Fruit fly (Drosophila melanogaster) whole organism, embryonic: ENCODE measurements around the gene CG7582.

ENCODE experiments used
- BEAF-32 ChIP-seq: fragments of 200-800 bp; sonication (Bioruptor generic); optimal IDR thresholded peaks from 3 replicates; lab custom pipeline; 2017; ENCODE audit warnings: missing biosample characterization, missing genetic modification characterization, mild to moderate bottlenecking, moderate library complexity, missing genetic modification reagents
- Bdp1 ChIP-seq: fragments of 200-800 bp; sonication (Bioruptor generic); optimal IDR thresholded peaks from 3 replicates; lab custom pipeline; 2016; ENCODE audit warnings: missing biosample characterization, missing genetic modification characterization
- CG10979 ChIP-seq: fragments of 200-800 bp; sonication (Bioruptor generic); optimal IDR thresholded peaks from 2 replicates; lab custom pipeline; 2018; ENCODE audit warnings: missing biosample characterization, mild to moderate bottlenecking, missing genetic modification characterization, moderate library complexity
- CG12104 ChIP-seq: fragments of 200-800 bp; sonication (Bioruptor generic); optimal IDR thresholded peaks from 3 replicates; lab custom pipeline; 2016; ENCODE audit warnings: missing biosample characterization, missing genetic modification characterization
- CG12219 ChIP-seq: fragments of 200-800 bp; sonication (Bioruptor generic); optimal IDR thresholded peaks from 3 replicates; lab custom pipeline; 2018; ENCODE audit warnings: missing biosample characterization, mild to moderate bottlenecking, missing genetic modification characterization
- CG1233 ChIP-seq: fragments of 200-800 bp; sonication (Bioruptor generic); optimal IDR thresholded peaks from 4 replicates; lab custom pipeline; 2018; ENCODE audit warnings: missing biosample characterization, mild to moderate bottlenecking, missing genetic modification characterization
- CG12744 ChIP-seq: fragments of 200-800 bp; sonication (Bioruptor generic); optimal IDR thresholded peaks from 2 replicates; lab custom pipeline; 2016; ENCODE audit warnings: missing biosample characterization, missing genetic modification characterization
- CG14860 ChIP-seq: fragments of 200-800 bp; sonication (Bioruptor generic); IDR thresholded peaks from 3 replicates; pipeline ENCODE4 v1.3.6; 2022; ENCODE audit warnings: missing biosample characterization, missing genetic modification characterization; ENCODE audit not compliant: partially characterized antibody
- CG15269 ChIP-seq: fragments of 200-800 bp; sonication (Bioruptor generic); optimal IDR thresholded peaks from 2 replicates; lab custom pipeline; 2018; ENCODE audit warnings: missing biosample characterization, mild to moderate bottlenecking, missing genetic modification characterization, moderate library complexity
- CG1603 ChIP-seq: fragments of 200-800 bp; sonication (Bioruptor generic); optimal IDR thresholded peaks from 2 replicates; lab custom pipeline; 2019; ENCODE audit warnings: missing biosample characterization, mild to moderate bottlenecking, missing genetic modification characterization, moderate library complexity
- CG17802 ChIP-seq: fragments of 200-800 bp; sonication (Bioruptor generic); optimal IDR thresholded peaks from 2 replicates; lab custom pipeline; 2018; ENCODE audit warnings: missing biosample characterization, mild to moderate bottlenecking, missing genetic modification characterization, moderate library complexity
- CG17829 ChIP-seq: fragments of 200-800 bp; optimal IDR thresholded peaks from 2 replicates; lab custom pipeline; 2019; ENCODE audit warnings: missing biosample characterization, mild to moderate bottlenecking, missing genetic modification characterization, moderate library complexity
- CG18619 ChIP-seq: fragments of 200-800 bp; sonication (Bioruptor generic); optimal IDR thresholded peaks from 3 replicates; lab custom pipeline; 2017; ENCODE audit warnings: missing biosample characterization, mild to moderate bottlenecking, missing genetic modification characterization
- CG2120 ChIP-seq: fragments of 200-800 bp; sonication (Bioruptor generic); optimal IDR thresholded peaks from 3 replicates; lab custom pipeline; 2016; ENCODE audit warnings: missing biosample characterization, missing genetic modification characterization
- CG32767 ChIP-seq: fragments of 200-800 bp; sonication (Bioruptor generic); IDR thresholded peaks from 2 replicates; pipeline ENCODE4 v1.3.6; 2022; ENCODE audit warnings: missing biosample characterization, missing genetic modification characterization
- CG3995 ChIP-seq: fragments of 200-800 bp; sonication (Bioruptor generic); optimal IDR thresholded peaks from 3 replicates; lab custom pipeline; 2016; ENCODE audit warnings: missing biosample characterization, missing genetic modification characterization
- CG8281 ChIP-seq: fragments of 200-800 bp; sonication (Bioruptor generic); optimal IDR thresholded peaks from 2 replicates; lab custom pipeline; 2018; ENCODE audit warnings: missing biosample characterization, mild to moderate bottlenecking, missing genetic modification characterization, moderate library complexity
- CG9215 ChIP-seq: fragments of 200-800 bp; sonication (Bioruptor generic); IDR thresholded peaks from 2 replicates; pipeline ENCODE4 v1.3.6; 2022; ENCODE audit warnings: missing biosample characterization, missing genetic modification characterization
- CG9932 ChIP-seq: fragments of 200-800 bp; sonication (Bioruptor generic); IDR thresholded peaks from 2 replicates; pipeline ENCODE4 v1.3.6; 2022; ENCODE audit warnings: missing biosample characterization, missing genetic modification characterization
- Dp ChIP-seq: fragments of 200-800 bp; sonication (Bioruptor generic); optimal IDR thresholded peaks from 2 replicates; lab custom pipeline; 2018; ENCODE audit warnings: missing biosample characterization, mild to moderate bottlenecking, missing genetic modification characterization, moderate library complexity
- Fer1 ChIP-seq: fragments of 200-800 bp; sonication (Bioruptor generic); optimal IDR thresholded peaks from 2 replicates; lab custom pipeline; 2017; ENCODE audit warnings: missing biosample characterization, mild to moderate bottlenecking, missing genetic modification characterization
- H15 ChIP-seq: fragments of 200-800 bp; sonication (Bioruptor generic); IDR thresholded peaks from 3 replicates; pipeline ENCODE4 v1.3.6; 2022; ENCODE audit warnings: missing biosample characterization, missing genetic modification characterization
- HLH3B ChIP-seq: fragments of 200-800 bp; sonication (Bioruptor generic); IDR thresholded peaks from 2 replicates; pipeline ENCODE4 v1.3.6; 2022; ENCODE audit warnings: missing biosample characterization, missing genetic modification characterization
- Hmx ChIP-seq: fragments of 200-800 bp; sonication (Bioruptor generic); optimal IDR thresholded peaks from 2 replicates; lab custom pipeline; 2016; ENCODE audit warnings: missing biosample characterization, missing genetic modification characterization
- Kr ChIP-seq: fragments of 200-800 bp; sonication (Bioruptor generic); optimal IDR thresholded peaks from 2 replicates; lab custom pipeline; 2017; ENCODE audit warnings: missing biosample characterization, mild to moderate bottlenecking, missing genetic modification characterization
- Mes4 ChIP-seq: fragments of 200-800 bp; sonication (Bioruptor generic); optimal IDR thresholded peaks from 2 replicates; lab custom pipeline; 2016; ENCODE audit warnings: missing biosample characterization, missing genetic modification characterization
- NK7.1 ChIP-seq: fragments of 200-800 bp; sonication (Bioruptor generic); optimal IDR thresholded peaks from 3 replicates; lab custom pipeline; 2016; ENCODE audit warnings: missing biosample characterization, missing genetic modification characterization
- Optix ChIP-seq: fragments of 200-800 bp; sonication (Bioruptor generic); IDR thresholded peaks from 3 replicates; pipeline ENCODE4 v1.3.6; 2022; ENCODE audit warnings: missing biosample characterization, missing genetic modification characterization
- PHDP ChIP-seq: fragments of 200-800 bp; sonication (Bioruptor generic); optimal IDR thresholded peaks from 3 replicates; lab custom pipeline; 2018; ENCODE audit warnings: missing biosample characterization, mild to moderate bottlenecking, missing genetic modification characterization, moderate library complexity
- Sry-δ ChIP-seq: fragments of 200-800 bp; sonication (Bioruptor generic); optimal IDR thresholded peaks from 2 replicates; lab custom pipeline; 2016; ENCODE audit warnings: missing biosample characterization, missing genetic modification characterization
- TFAM ChIP-seq: fragments of 200-800 bp; sonication (Bioruptor generic); optimal IDR thresholded peaks from 2 replicates; lab custom pipeline; 2017; ENCODE audit warnings: missing biosample characterization, missing genetic modification characterization, inconsistent platforms
- bcd ChIP-seq: fragments of 200-800 bp; sonication (Bioruptor generic); optimal IDR thresholded peaks from 2 replicates; lab custom pipeline; 2017; ENCODE audit warnings: missing biosample characterization, mild to moderate bottlenecking, missing genetic modification characterization
- bigmax ChIP-seq: fragments of 200-800 bp; sonication (Bioruptor generic); optimal IDR thresholded peaks from 2 replicates; lab custom pipeline; 2018; ENCODE audit warnings: missing biosample characterization, mild to moderate bottlenecking, missing genetic modification characterization
- cad ChIP-seq: fragments of >200 bp; optimal IDR thresholded peaks from 2 replicates; lab custom pipeline; 2017; ENCODE audit warnings: missing biosample characterization, missing genetic modification characterization
- cg ChIP-seq: fragments of 200-800 bp; sonication (Bioruptor generic); optimal IDR thresholded peaks from 3 replicates; lab custom pipeline; 2019; ENCODE audit warnings: missing biosample characterization, mild to moderate bottlenecking, missing genetic modification characterization, moderate library complexity
- crol ChIP-seq: fragments of 200-800 bp; sonication (Bioruptor generic); IDR thresholded peaks from 2 replicates; pipeline ENCODE4 v1.3.6; 2022; ENCODE audit warnings: missing biosample characterization, missing genetic modification characterization
- da ChIP-seq: fragments of 200-800 bp; sonication (Bioruptor generic); optimal IDR thresholded peaks from 2 replicates; lab custom pipeline; 2016; ENCODE audit warnings: missing biosample characterization, missing genetic modification characterization
- dmrt11E ChIP-seq: fragments of 200-800 bp; sonication (Bioruptor generic); optimal IDR thresholded peaks from 3 replicates; lab custom pipeline; 2018; ENCODE audit warnings: missing biosample characterization, mild to moderate bottlenecking, missing genetic modification characterization, moderate library complexity
- eve ChIP-seq, 2 experiments: fragments of >200 bp; optimal IDR thresholded peaks; 2 replicates each; lab custom pipeline; 2017; ENCODE audit warnings: missing biosample characterization in 2 of 2, missing genetic modification characterization in 2 of 2
- fd96Cb ChIP-seq: fragments of 200-800 bp; sonication (Bioruptor generic); optimal IDR thresholded peaks from 2 replicates; lab custom pipeline; 2018; ENCODE audit warnings: missing biosample characterization, mild to moderate bottlenecking, missing genetic modification characterization, moderate library complexity
- fru ChIP-seq: fragments of >200 bp; optimal IDR thresholded peaks from 2 replicates; lab custom pipeline; 2017
- fu2 ChIP-seq: fragments of 200-800 bp; sonication (Bioruptor generic); optimal IDR thresholded peaks from 2 replicates; lab custom pipeline; 2016; ENCODE audit warnings: missing biosample characterization, missing genetic modification characterization
- gfzf ChIP-seq: fragments of 200-800 bp; sonication (Bioruptor generic); optimal IDR thresholded peaks from 2 replicates; lab custom pipeline; 2016; ENCODE audit warnings: missing biosample characterization, mild to moderate bottlenecking, missing genetic modification characterization, moderate library complexity
- hkb ChIP-seq, 2 experiments: fragments of 200-800 bp in 1 of 2; fragments of >200 bp in 1 of 2; sonication (Bioruptor generic) in 1 of 2; IDR thresholded peaks in 1 of 2; optimal IDR thresholded peaks in 1 of 2; 2 replicates each; pipeline versions ENCODE4 v1.3.6 to Lab custom; 2017 to 2022; ENCODE audit warnings: missing biosample characterization in 1 of 2, missing genetic modification characterization in 1 of 2
- kay ChIP-seq: fragments of 200-800 bp; sonication (Bioruptor generic); optimal IDR thresholded peaks from 2 replicates; lab custom pipeline; 2016; ENCODE audit warnings: missing biosample characterization, missing genetic modification characterization
- lola ChIP-seq, 3 experiments: fragments of >200 bp in 2 of 3; fragments of 200-800 bp in 1 of 3; sonication (Bioruptor generic) in 1 of 3; optimal IDR thresholded peaks; 2 replicates each; lab custom pipeline; 2017 to 2019; ENCODE audit warnings: missing biosample characterization in 3 of 3, missing genetic modification characterization in 3 of 3, mild to moderate bottlenecking in 1 of 3, moderate library complexity in 1 of 3
- nerfin-2 ChIP-seq: fragments of 200-800 bp; sonication (Bioruptor generic); IDR thresholded peaks from 2 replicates; pipeline ENCODE4 v1.3.6; 2022; ENCODE audit warnings: missing biosample characterization, missing genetic modification characterization; ENCODE audit not compliant: partially characterized antibody
- oc ChIP-seq: fragments of 200-800 bp; sonication (Bioruptor generic); optimal IDR thresholded peaks from 2 replicates; lab custom pipeline; 2018; ENCODE audit warnings: missing biosample characterization, mild to moderate bottlenecking, missing genetic modification characterization, moderate library complexity
- onecut ChIP-seq: fragments of 200-800 bp; sonication (Bioruptor generic); IDR thresholded peaks from 2 replicates; pipeline ENCODE4 v1.3.6; 2022; ENCODE audit warnings: missing biosample characterization, missing genetic modification characterization
- seq ChIP-seq: fragments of 200-800 bp; sonication (Bioruptor generic); IDR thresholded peaks from 2 replicates; pipeline ENCODE4 v1.3.6; 2022; ENCODE audit warnings: missing biosample characterization, missing genetic modification characterization
- tgo ChIP-seq: fragments of 200-800 bp; sonication (Bioruptor generic); IDR thresholded peaks from 3 replicates; pipeline ENCODE4 v1.3.6; 2022; ENCODE audit warnings: missing biosample characterization, missing genetic modification characterization

CG7582 gene

dm6 chr3R:29675333-29675732 is 6.7 kb downstream of the CG7582 start, which contains the start of the genes Bub3 and Cap-D2 (continued):
- TF ChIP-seq BEAF-32 (GFP tag; lab: Kevin White, UChicago) (peak; percentile 81), fu2 (peak; percentile 68), seq (GFP tag; lab: Robert Waterston, UW) (peak; percentile 58), cad (GFP tag; lab: Kevin White, UChicago) (no peak), CG9932 (GFP tag; lab: Robert Waterston, UW) (peak; percentile 81), lola (GFP tag; optimal IDR thresholded peaks at IDR 0.05; lab: Kevin White, UChicago) (peak in 1 of 3 experiments; percentile 68), H15 (no peak), Fer1 (GFP tag; lab: Kevin White, UChicago) (no peak), CG10979 (tag; lab: Kevin White, UChicago) (peak; percentile 67), Kr (no peak), CG12219 (no peak), fd96Cb (tag; lab: Kevin White, UChicago) (peak; percentile 55), fru (lab: Kevin White, UChicago) (no peak), CG3995 (peak; percentile 3), CG17802 (tag; lab: Kevin White, UChicago) (peak; percentile 37), CG8281 (tag; lab: Kevin White, UChicago) (no peak), CG14860 (peak; percentile 78), kay (GFP tag; lab: Kevin White, UChicago) (no peak), Mes4 (GFP tag; lab: Kevin White, UChicago) (peak; percentile 38), dmrt11E (tag; lab: Kevin White, UChicago) (peak; percentile 67), Hmx (no peak), TFAM (GFP tag; lab: Kevin White, UChicago) (no peak), onecut (GFP tag; lab: Robert Waterston, UW) (no peak), Sry-δ (GFP tag; lab: Kevin White, UChicago) (peak; percentile 97), CG9215 (GFP tag; lab: Robert Waterston, UW) (peak; percentile 53), bcd (GFP tag; lab: Kevin White, UChicago) (peak; percentile 67), CG12104 (peak; percentile 6), CG1603 (tag; lab: Kevin White, UChicago) (peak; percentile 80), Bdp1 (GFP tag; lab: Kevin White, UChicago) (peak; percentile 58), bigmax (GFP tag; lab: Kevin White, UChicago) (no peak), da (GFP tag; lab: Kevin White, UChicago) (no peak), oc (peak; percentile 12), CG15269 (no peak), HLH3B (GFP tag; lab: Robert Waterston, UW) (peak; percentile 67), CG32767 (GFP tag; lab: Robert Waterston, UW) (peak; percentile 26; the same call in 1 of the 2 replicates), CG17829 (tag; lab: Kevin White, UChicago) (peak; percentile 49), CG18619 (GFP tag; lab: Kevin White, UChicago) (peak; percentile 44), gfzf (peak; percentile 20), CG2120 (peak; percentile 84), Dp (peak; percentile 59), hkb (optimal IDR thresholded peaks at IDR 0.05; lab: Kevin White, UChicago) (peak; percentile 12), hkb (GFP tag; IDR thresholded peaks at IDR 0.05; lab: Robert Waterston, UW) (peak; percentile 80), tgo (peak; percentile 57; the same call in 2 of the 3 replicates), nerfin-2 (peak; percentile 70), CG12744 (GFP tag; lab: Kevin White, UChicago) (peak; percentile 53), NK7.1 (no peak), PHDP (tag; lab: Kevin White, UChicago) (no peak), Optix (peak; percentile 63; the same call in 2 of the 3 replicates), cg (GFP tag; lab: Kevin White, UChicago) (no peak), CG1233 (GFP tag; lab: Kevin White, UChicago) (peak; percentile 60), eve (GFP tag; optimal IDR thresholded peaks at IDR 0.05; lab: Kevin White, UChicago) (no peak), crol (GFP tag; lab: Robert Waterston, UW) (no peak)
